Worm (Caenorhabditis elegans) whole organism, L1 larva: ENCODE data around the gene mig-10.

ENCODE experiments used
- ama-1 ChIP-seq: fragments of 150-350 bp; optimal IDR thresholded peaks from 2 replicates; lab custom pipeline; 2014
- ces-1 ChIP-seq: fragments of 150-350 bp; optimal IDR thresholded peaks from 2 replicates; lab custom pipeline; 2014; ENCODE audit warnings: missing biosample characterization, missing genetic modification reagents, missing genetic modification characterization
- fos-1 ChIP-seq: fragments of 150-350 bp; optimal IDR thresholded peaks from 2 replicates; lab custom pipeline; 2014; ENCODE audit warnings: missing biosample characterization, missing genetic modification characterization
- sptf-1 ChIP-seq: fragments of 150-350 bp; optimal IDR thresholded peaks from 2 replicates; lab custom pipeline; 2014; ENCODE audit warnings: missing biosample characterization, missing genetic modification characterization
- unc-130 ChIP-seq: fragments of 150-350 bp; optimal IDR thresholded peaks from 2 replicates; lab custom pipeline; 2017; ENCODE audit warnings: missing biosample characterization, missing genetic modification characterization, inconsistent platforms
- zag-1 ChIP-seq: fragments of 150-350 bp; optimal IDR thresholded peaks from 2 replicates; lab custom pipeline; 2014; ENCODE audit warnings: missing biosample characterization, missing genetic modification characterization

DNA sequence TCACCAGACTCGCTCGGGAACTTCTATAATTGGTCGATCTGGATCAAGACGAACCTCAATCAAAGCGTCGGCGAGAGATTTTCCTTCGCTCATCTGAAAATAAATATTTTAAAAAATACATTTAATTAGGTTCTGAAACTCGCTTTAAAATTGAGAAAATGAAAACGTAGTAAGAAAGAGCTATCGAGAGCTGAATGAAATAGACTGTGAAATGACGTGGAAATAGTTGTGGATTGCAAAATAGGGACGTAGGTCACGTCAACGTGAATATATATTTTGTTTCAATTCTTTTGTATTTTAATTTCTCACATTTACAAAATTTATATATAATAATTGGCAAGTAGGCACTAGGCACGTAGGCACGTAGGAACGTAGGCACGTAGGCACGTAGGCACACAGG, 55.5 kb downstream of the mig-10 start, which contains the start of gene ZC262.4:
- TF ChIP-seq fos-1 (no peak), unc-130 (no peak), zag-1 (no peak), ces-1 (GFP tag; lab: Kevin White, UChicago) (no peak), sptf-1 (no peak), ama-1 (lab: Kevin White, UChicago) (no peak)
